Fruit fly (Drosophila melanogaster) whole organism, embryonic: ENCODE results near the gene CG13039.

Experiments used
- Bgb ChIP-seq: fragments of 200-800 bp; sonication (Bioruptor generic); IDR thresholded peaks from 2 replicates; pipeline ENCODE4 v1.3.6; 2022; ENCODE audit warnings: missing biosample characterization, missing genetic modification characterization; ENCODE audit not compliant: partially characterized antibody
- CG10321 ChIP-seq: fragments of 200-800 bp; sonication (Bioruptor generic); IDR thresholded peaks from 2 replicates; pipeline ENCODE4 v1.3.6; 2022; ENCODE audit warnings: missing biosample characterization, missing genetic modification characterization
- CG13894 ChIP-seq: fragments of 200-800 bp; sonication (Bioruptor generic); optimal IDR thresholded peaks from 3 replicates; lab custom pipeline; 2018; ENCODE audit warnings: missing biosample characterization, mild to moderate bottlenecking, missing genetic modification characterization, moderate library complexity
- Elba2 ChIP-seq: fragments of 200-800 bp; sonication (Bioruptor generic); optimal IDR thresholded peaks from 3 replicates; lab custom pipeline; 2016; ENCODE audit warnings: missing biosample characterization, missing genetic modification characterization
- Usf ChIP-seq: fragments of 200-800 bp; sonication (Bioruptor generic); optimal IDR thresholded peaks from 2 replicates; lab custom pipeline; 2017; ENCODE audit warnings: missing genotype, missing biosample characterization, missing genetic modification characterization
- dimm ChIP-seq: fragments of 200-800 bp; sonication (Bioruptor generic); IDR thresholded peaks from 2 replicates; pipeline ENCODE4 v1.3.6; 2022; ENCODE audit warnings: missing biosample characterization, missing genetic modification characterization

- no peak for TF ChIP-seq CG13894
- no peak for TF ChIP-seq Elba2 (GFP tag; lab: Kevin White, UChicago)
- no peak for TF ChIP-seq CG10321
- TF ChIP-seq dimm (GFP tag; lab: Robert Waterston, UW): no peak
- no peak for TF ChIP-seq Bgb (GFP tag; lab: Robert Waterston, UW)
- TF ChIP-seq Usf (GFP tag; lab: Kevin White, UChicago): no peak
These were observed 42.7 kb downstream of the CG13039 start, which contains the start of gene CG13048 for dm6 chr3L:16283821-16284220.
